Fruit fly (Drosophila melanogaster) whole organism, embryonic: ENCODE measurements around the gene ATbp.

Experiments
- Ada2b ChIP-seq: fragments of 200-800 bp; sonication (Bioruptor generic); IDR thresholded peaks from 2 replicates; pipeline ENCODE4 v1.3.6; 2022; ENCODE audit warnings: missing biosample characterization, missing genetic modification characterization
- BEAF-32 ChIP-seq: fragments of 200-800 bp; sonication (Bioruptor generic); optimal IDR thresholded peaks from 3 replicates; lab custom pipeline; 2017; ENCODE audit warnings: missing biosample characterization, missing genetic modification characterization, mild to moderate bottlenecking, moderate library complexity, missing genetic modification reagents
- Bgb ChIP-seq: fragments of 200-800 bp; sonication (Bioruptor generic); IDR thresholded peaks from 2 replicates; pipeline ENCODE4 v1.3.6; 2022; ENCODE audit warnings: missing biosample characterization, missing genetic modification characterization; ENCODE audit not compliant: partially characterized antibody
- CG10979 ChIP-seq: fragments of 200-800 bp; sonication (Bioruptor generic); optimal IDR thresholded peaks from 2 replicates; lab custom pipeline; 2018; ENCODE audit warnings: missing biosample characterization, mild to moderate bottlenecking, missing genetic modification characterization, moderate library complexity
- CG11456 ChIP-seq: fragments of 200-800 bp; sonication (Bioruptor generic); IDR thresholded peaks from 3 replicates; pipeline ENCODE4 v1.3.6; 2022; ENCODE audit warnings: missing biosample characterization, missing genetic modification characterization
- CG12236 ChIP-seq: fragments of 200-800 bp; sonication (Bioruptor generic); optimal IDR thresholded peaks from 2 replicates; lab custom pipeline; 2016; ENCODE audit warnings: missing biosample characterization, missing genetic modification characterization
- CG13624 ChIP-seq: fragments of 200-800 bp; sonication (Bioruptor generic); optimal IDR thresholded peaks from 2 replicates; lab custom pipeline; 2016; ENCODE audit warnings: missing biosample characterization, missing genetic modification characterization
- CG14860 ChIP-seq: fragments of 200-800 bp; sonication (Bioruptor generic); IDR thresholded peaks from 3 replicates; pipeline ENCODE4 v1.3.6; 2022; ENCODE audit warnings: missing biosample characterization, missing genetic modification characterization; ENCODE audit not compliant: partially characterized antibody
- CG14965 ChIP-seq: fragments of 200-800 bp; sonication (Bioruptor generic); optimal IDR thresholded peaks from 2 replicates; lab custom pipeline; 2016; ENCODE audit warnings: missing biosample characterization, missing genetic modification characterization, borderline replicate concordance
- CG15011 ChIP-seq: fragments of 200-800 bp; sonication (Bioruptor generic); optimal IDR thresholded peaks from 3 replicates; lab custom pipeline; 2018; ENCODE audit warnings: missing biosample characterization, mild to moderate bottlenecking, missing genetic modification characterization
- CG15696 ChIP-seq: fragments of 200-800 bp; sonication (Bioruptor generic); optimal IDR thresholded peaks from 2 replicates; lab custom pipeline; 2019; ENCODE audit warnings: missing biosample characterization, mild to moderate bottlenecking, missing genetic modification characterization, moderate library complexity
- CG16813 ChIP-seq: fragments of 200-800 bp; sonication (Bioruptor generic); IDR thresholded peaks from 3 replicates; pipeline ENCODE4 v1.3.6; 2022; ENCODE audit warnings: missing biosample characterization, missing genetic modification characterization; ENCODE audit not compliant: partially characterized antibody
- CG2120 ChIP-seq: fragments of 200-800 bp; sonication (Bioruptor generic); optimal IDR thresholded peaks from 3 replicates; lab custom pipeline; 2016; ENCODE audit warnings: missing biosample characterization, missing genetic modification characterization
- CG34224 ChIP-seq: fragments of 200-800 bp; sonication (Bioruptor generic); IDR thresholded peaks from 3 replicates; pipeline ENCODE4 v1.3.6; 2022; ENCODE audit warnings: missing biosample characterization, missing genetic modification characterization; ENCODE audit not compliant: partially characterized antibody
- CG4404 ChIP-seq: fragments of 200-800 bp; sonication (Bioruptor generic); IDR thresholded peaks from 2 replicates; pipeline ENCODE4 v1.3.6; 2022; ENCODE audit warnings: missing biosample characterization, missing genetic modification characterization
- CG6654 ChIP-seq: fragments of 200-800 bp; sonication (Bioruptor generic); optimal IDR thresholded peaks from 2 replicates; lab custom pipeline; 2017; ENCODE audit warnings: missing biosample characterization, mild to moderate bottlenecking, missing genetic modification characterization
- CG7357 ChIP-seq: fragments of 200-800 bp; sonication (Bioruptor generic); IDR thresholded peaks from 3 replicates; pipeline ENCODE4 v1.3.6; 2022; ENCODE audit warnings: missing biosample characterization, missing genetic modification characterization
- CG8478 ChIP-seq: fragments of >200 bp; optimal IDR thresholded peaks from 2 replicates; lab custom pipeline; 2018
- CoRest ChIP-seq: fragments of 200-800 bp; sonication (Bioruptor generic); optimal IDR thresholded peaks from 3 replicates; lab custom pipeline; 2018; ENCODE audit warnings: missing biosample characterization, mild to moderate bottlenecking, missing genetic modification characterization, moderate library complexity
- Dll ChIP-seq: fragments of 200-800 bp; sonication (Bioruptor generic); IDR thresholded peaks from 4 replicates; pipeline ENCODE4 v1.3.6; 2022; ENCODE audit warnings: missing biosample characterization, missing genetic modification characterization; ENCODE audit not compliant: partially characterized antibody
- E2f2 ChIP-seq: fragments of 200-800 bp; sonication (Bioruptor generic); IDR thresholded peaks from 2 replicates; pipeline ENCODE4 v1.3.6; 2022; ENCODE audit warnings: missing biosample characterization, missing genetic modification characterization
- GATAe ChIP-seq: fragments of 200-800 bp; sonication (Bioruptor generic); conservative IDR thresholded peaks from 2 replicates; pipeline ENCODE4 v1.3.6; 2022; ENCODE audit warnings: missing biosample characterization, missing genetic modification characterization
- MBD-R2 ChIP-seq: fragments of 200-800 bp; sonication (Bioruptor generic); IDR thresholded peaks from 2 replicates; pipeline ENCODE4 v1.3.6; 2022; ENCODE audit warnings: missing biosample characterization, missing genetic modification characterization
- MESR4 ChIP-seq: fragments of 200-800 bp; sonication (Bioruptor generic); optimal IDR thresholded peaks from 2 replicates; lab custom pipeline; 2018; ENCODE audit warnings: missing biosample characterization, mild to moderate bottlenecking, missing genetic modification characterization, moderate library complexity
- Neu2 ChIP-seq: fragments of 200-800 bp; sonication (Bioruptor generic); optimal IDR thresholded peaks from 3 replicates; lab custom pipeline; 2016; ENCODE audit warnings: missing biosample characterization, missing genetic modification characterization, borderline replicate concordance
- Rfx ChIP-seq: fragments of 200-800 bp; sonication (Bioruptor generic); IDR thresholded peaks from 2 replicates; pipeline ENCODE4 v1.3.6; 2022; ENCODE audit warnings: missing biosample characterization, missing genetic modification characterization
- Sin3A ChIP-seq: fragments of >200 bp; optimal IDR thresholded peaks from 2 replicates; lab custom pipeline; 2018
- Sry-δ ChIP-seq: fragments of 200-800 bp; sonication (Bioruptor generic); optimal IDR thresholded peaks from 2 replicates; lab custom pipeline; 2016; ENCODE audit warnings: missing biosample characterization, missing genetic modification characterization
- Tbp ChIP-seq: fragments of >200 bp; optimal IDR thresholded peaks from 2 replicates; lab custom pipeline; 2018; ENCODE audit warnings: missing biosample characterization, missing genetic modification characterization
- amos ChIP-seq: fragments of 200-800 bp; sonication (Bioruptor generic); IDR thresholded peaks from 2 replicates; pipeline ENCODE4 v1.3.6; 2022; ENCODE audit warnings: missing biosample characterization, missing genetic modification characterization; ENCODE audit not compliant: partially characterized antibody
- ato ChIP-seq: fragments of 200-800 bp; sonication (Bioruptor generic); IDR thresholded peaks from 2 replicates; pipeline ENCODE4 v1.3.6; 2022; ENCODE audit warnings: missing biosample characterization, missing genetic modification characterization; ENCODE audit not compliant: partially characterized antibody
- az2 ChIP-seq: fragments of 200-800 bp; sonication (Bioruptor generic); optimal IDR thresholded peaks from 3 replicates; lab custom pipeline; 2016; ENCODE audit warnings: missing biosample characterization, missing genetic modification characterization
- bbx ChIP-seq: fragments of 200-800 bp; sonication (Bioruptor generic); IDR thresholded peaks from 2 replicates; pipeline ENCODE4 v1.3.6; 2022; ENCODE audit warnings: missing biosample characterization, missing genetic modification characterization; ENCODE audit not compliant: partially characterized antibody
- br ChIP-seq: fragments of >200 bp; optimal IDR thresholded peaks from 2 replicates; lab custom pipeline; 2017
- btn ChIP-seq: fragments of 200-800 bp; sonication (Bioruptor generic); optimal IDR thresholded peaks from 2 replicates; lab custom pipeline; 2016; ENCODE audit warnings: missing biosample characterization, missing genetic modification characterization
- croc ChIP-seq: fragments of 200-800 bp; sonication (Bioruptor generic); conservative IDR thresholded peaks from 3 replicates; pipeline ENCODE4 v1.3.6; 2022; ENCODE audit warnings: missing biosample characterization, missing genetic modification characterization
- emc ChIP-seq: fragments of 200-800 bp; sonication (Bioruptor generic); optimal IDR thresholded peaks from 2 replicates; lab custom pipeline; 2016; ENCODE audit warnings: missing biosample characterization, missing genetic modification characterization
- hbn ChIP-seq: fragments of 200-800 bp; sonication (Bioruptor generic); IDR thresholded peaks from 2 replicates; pipeline ENCODE4 v1.3.6; 2022; ENCODE audit warnings: missing biosample characterization, missing genetic modification characterization; ENCODE audit not compliant: partially characterized antibody
- knrl ChIP-seq: fragments of 200-800 bp; sonication (Bioruptor generic); IDR thresholded peaks from 3 replicates; pipeline ENCODE4 v1.3.6; 2022; ENCODE audit warnings: missing biosample characterization, missing genetic modification characterization; ENCODE audit not compliant: partially characterized antibody
- lilli ChIP-seq: fragments of 200-800 bp; sonication (Bioruptor generic); optimal IDR thresholded peaks from 3 replicates; lab custom pipeline; 2016; ENCODE audit warnings: missing biosample characterization, missing genetic modification characterization
- lmd ChIP-seq: fragments of 200-800 bp; sonication (Bioruptor generic); IDR thresholded peaks from 2 replicates; pipeline ENCODE4 v1.3.6; 2022; ENCODE audit warnings: missing biosample characterization, missing genetic modification characterization
- lov ChIP-seq, 2 experiments: fragments of 200-800 bp in 1 of 2; fragments of >200 bp in 1 of 2; sonication (Bioruptor generic) in 1 of 2; IDR thresholded peaks in 1 of 2; optimal IDR thresholded peaks in 1 of 2; 2 replicates in 1 of 2; 3 replicates in 1 of 2; pipeline versions ENCODE4 v1.3.6 to Lab custom; 2017 to 2022; ENCODE audit warnings: missing biosample characterization in 1 of 2, missing genetic modification characterization in 1 of 2
- pfk ChIP-seq: fragments of 200-800 bp; sonication (Bioruptor generic); optimal IDR thresholded peaks from 2 replicates; lab custom pipeline; 2018; ENCODE audit warnings: missing biosample characterization, mild to moderate bottlenecking, missing genetic modification characterization, moderate library complexity
- pzg ChIP-seq: fragments of 200-800 bp; sonication (Bioruptor generic); optimal IDR thresholded peaks from 3 replicates; lab custom pipeline; 2018; ENCODE audit warnings: missing biosample characterization, mild to moderate bottlenecking, missing genetic modification characterization, moderate library complexity
- row ChIP-seq: fragments of 200-800 bp; sonication (Bioruptor generic); IDR thresholded peaks from 3 replicates; pipeline ENCODE4 v1.3.6; 2022; ENCODE audit warnings: missing biosample characterization, missing genetic modification characterization
- sna ChIP-seq: fragments of 200-800 bp; sonication (Bioruptor generic); IDR thresholded peaks from 2 replicates; pipeline ENCODE4 v1.3.6; 2022; ENCODE audit warnings: missing biosample characterization, missing genetic modification characterization; ENCODE audit not compliant: partially characterized antibody
- so ChIP-seq: fragments of 200-800 bp; sonication (Bioruptor generic); IDR thresholded peaks from 3 replicates; pipeline ENCODE4 v1.3.6; 2022; ENCODE audit warnings: missing biosample characterization, missing genetic modification characterization
- tx ChIP-seq: fragments of 200-800 bp; sonication (Bioruptor generic); optimal IDR thresholded peaks from 2 replicates; lab custom pipeline; 2016; ENCODE audit warnings: missing biosample characterization, missing genetic modification characterization
- zen2 ChIP-seq: fragments of 200-800 bp; sonication (Bioruptor generic); IDR thresholded peaks from 3 replicates; pipeline ENCODE4 v1.3.6; 2022; ENCODE audit warnings: missing biosample characterization, missing genetic modification characterization; ENCODE audit not compliant: partially characterized antibody
- zfh1 ChIP-seq: fragments of 200-800 bp; sonication (Bioruptor generic); IDR thresholded peaks from 3 replicates; pipeline ENCODE4 v1.3.6; 2022; ENCODE audit warnings: missing biosample characterization, missing genetic modification characterization

The ATbp gene

dm6 chrX:23096818-23097129 is 9.0 kb upstream of the ATbp start (continued):
- TF ChIP-seq btn (no peak), CG14965 (GFP tag; lab: Kevin White, UChicago) (no peak), CG10979 (tag; lab: Kevin White, UChicago) (no peak), CoRest (tag; lab: Kevin White, UChicago) (peak; percentile 3), az2 (GFP tag; lab: Kevin White, UChicago) (no peak), lmd (peak; percentile 19; the same call in 1 of the 2 replicates), CG14860 (no peak), GATAe (GFP tag; lab: Robert Waterston, UW) (no peak), CG4404 (GFP tag; lab: Robert Waterston, UW) (no peak), CG6654 (GFP tag; lab: Kevin White, UChicago) (no peak), Tbp (GFP tag; lab: Kevin White, UChicago) (no peak), so (GFP tag; lab: Robert Waterston, UW) (no peak), emc (GFP tag; lab: Kevin White, UChicago) (no peak), Neu2 (GFP tag; lab: Kevin White, UChicago) (no peak), pfk (GFP tag; lab: Kevin White, UChicago) (no peak), CG15696 (tag; lab: Kevin White, UChicago) (no peak), ato (GFP tag; lab: Robert Waterston, UW) (no peak)
- TF ChIP-seq, all 482 proteins: peak for 16

- TF ChIP-seq lilli (GFP tag; lab: Kevin White, UChicago) = peak; percentile 20
- no peak for TF ChIP-seq br (lab: Kevin White, UChicago)
- peak; percentile 20 for TF ChIP-seq pzg
- TF ChIP-seq CG15011 (GFP tag; lab: Kevin White, UChicago) = no peak
- peak; percentile 69 for TF ChIP-seq Sry-δ (GFP tag; lab: Kevin White, UChicago)
- peak; percentile 84 for TF ChIP-seq CG7357 (GFP tag; lab: Robert Waterston, UW)
- TF ChIP-seq CG16813 (GFP tag; lab: Robert Waterston, UW) = peak; percentile 70
- TF ChIP-seq CG12236 (GFP tag; lab: Kevin White, UChicago) = no peak
- TF ChIP-seq CG11456 = no peak
- TF ChIP-seq Bgb (GFP tag; lab: Robert Waterston, UW) = peak; percentile 51
- 0 out of 2 replicates have a peak, but pooled peaks have one; percentile 34 for TF ChIP-seq sna (GFP tag; lab: Robert Waterston, UW)
- TF ChIP-seq row (GFP tag; lab: Robert Waterston, UW) = peak; percentile 64
- TF ChIP-seq CG34224 (GFP tag; lab: Robert Waterston, UW) = peak; percentile 40; the same call in 1 of the 3 replicates
- TF ChIP-seq Dll (GFP tag; lab: Robert Waterston, UW) = peak; percentile 67
- 0 out of 2 replicates have a peak, but pooled peaks have one; percentile 26 for TF ChIP-seq bbx (GFP tag; lab: Robert Waterston, UW)
- TF ChIP-seq Rfx (GFP tag; lab: Robert Waterston, UW) = peak; percentile 48; the same call in 1 of the 2 replicates
- peak; percentile 41; the same call in 1 of the 2 replicates for TF ChIP-seq hbn (GFP tag; lab: Robert Waterston, UW)
- TF ChIP-seq CG13624 (GFP tag; lab: Kevin White, UChicago) = no peak
- peak; percentile 67; the same call in 2 of the 3 replicates for TF ChIP-seq knrl (GFP tag; lab: Robert Waterston, UW)
- TF ChIP-seq E2f2 (GFP tag; lab: Robert Waterston, UW) = peak; percentile 13; the same call in 1 of the 2 replicates
- peak; percentile 27; the same call in 1 of the 2 replicates for TF ChIP-seq MBD-R2 (GFP tag; lab: Robert Waterston, UW)
- TF ChIP-seq BEAF-32 (GFP tag; lab: Kevin White, UChicago) = peak; percentile 70
- no peak for TF ChIP-seq croc (GFP tag; lab: Robert Waterston, UW)
- TF ChIP-seq Sin3A = peak; percentile 0
- no peak for TF ChIP-seq zfh1 (GFP tag; lab: Robert Waterston, UW)
- TF ChIP-seq CG2120 = peak; percentile 4
- TF ChIP-seq tx (GFP tag; lab: Kevin White, UChicago) = no peak
- TF ChIP-seq Ada2b (GFP tag; lab: Robert Waterston, UW) = peak; percentile 17; the same call in 1 of the 2 replicates
- no peak for TF ChIP-seq lov (optimal IDR thresholded peaks at IDR 0.05; lab: Kevin White, UChicago)
- no peak for TF ChIP-seq lov (GFP tag; IDR thresholded peaks at IDR 0.05; lab: Robert Waterston, UW)
- TF ChIP-seq MESR4 (GFP tag; lab: Kevin White, UChicago) = peak; percentile 45
- peak; percentile 62 for TF ChIP-seq amos (GFP tag; lab: Robert Waterston, UW)
- TF ChIP-seq CG8478 (lab: Kevin White, UChicago) = no peak
- TF ChIP-seq zen2 (GFP tag; lab: Robert Waterston, UW) = peak; percentile 49; the same call in 1 of the 3 replicates
Observed at dm6 chrX:23097250-23097649, 8.6 kb upstream of the ATbp start.
